Worm (Caenorhabditis elegans) whole organism, L1 larva: ENCODE results near the gene EEED8.12.
A peak's percentile ranks its signal among the peaks of the same experiment; 100 is the strongest.

Source experiments
- C04F5.9 ChIP-seq: sonication (generic microtip); optimal IDR thresholded peaks from 2 replicates; lab custom pipeline; 2016; ENCODE audit warnings: missing genetic modification characterization, missing compliant biosample characterization
- F16B12.6 ChIP-seq: fragments of 150-350 bp; optimal IDR thresholded peaks from 2 replicates; lab custom pipeline; 2014; ENCODE audit warnings: missing biosample characterization, missing genetic modification characterization
- Y116A8C.19 ChIP-seq: sonication (generic microtip); optimal IDR thresholded peaks from 2 replicates; lab custom pipeline; 2016; ENCODE audit warnings: missing compliant biosample characterization, missing genetic modification characterization, borderline replicate concordance
- alr-1 ChIP-seq: fragments of 200-800 bp; sonication (Bioruptor generic); optimal IDR thresholded peaks from 2 replicates; lab custom pipeline; 2018; ENCODE audit warnings: borderline replicate concordance, mild to moderate bottlenecking, missing genetic modification characterization, missing compliant biosample characterization
- ama-1 ChIP-seq: fragments of 150-350 bp; optimal IDR thresholded peaks from 2 replicates; lab custom pipeline; 2014
- blmp-1 ChIP-seq: fragments of 150-350 bp; optimal IDR thresholded peaks from 2 replicates; lab custom pipeline; 2014; ENCODE audit warnings: missing biosample characterization, missing genetic modification characterization
- ceh-82 ChIP-seq, 3 experiments: fragments of 150-350 bp in 1 of 3; sonication (generic microtip) in 2 of 3; optimal IDR thresholded peaks; 2 replicates each; lab custom pipeline; 2014 to 2017; ENCODE audit warnings: missing biosample characterization in 3 of 3, missing genetic modification characterization in 3 of 3
- ces-1 ChIP-seq: fragments of 150-350 bp; optimal IDR thresholded peaks from 2 replicates; lab custom pipeline; 2014; ENCODE audit warnings: missing biosample characterization, missing genetic modification reagents, missing genetic modification characterization
- dpl-1 ChIP-seq, 3 experiments: fragments of 150-350 bp in 2 of 3; sonication (generic microtip) in 1 of 3; optimal IDR thresholded peaks; 2 replicates each; lab custom pipeline; 2014 to 2017; ENCODE audit warnings: missing biosample characterization in 3 of 3, missing genetic modification characterization in 3 of 3, missing genetic modification reagents in 3 of 3
- dsc-1 ChIP-seq: sonication (generic microtip); optimal IDR thresholded peaks from 2 replicates; lab custom pipeline; 2016; ENCODE audit warnings: mild to moderate bottlenecking, missing genetic modification characterization, missing compliant biosample characterization
- elt-2 ChIP-seq: sonication (generic microtip); optimal IDR thresholded peaks from 2 replicates; lab custom pipeline; 2016; ENCODE audit warnings: missing genetic modification characterization, mild to moderate bottlenecking, inconsistent platforms, missing compliant biosample characterization, missing genetic modification reagents
- fkh-10 ChIP-seq: sonication (generic microtip); optimal IDR thresholded peaks from 2 replicates; lab custom pipeline; 2017; ENCODE audit warnings: missing biosample characterization, missing genetic modification reagents, missing genetic modification characterization
- grh-1 ChIP-seq: fragments of 200-800 bp; sonication (Bioruptor generic); IDR thresholded peaks from 2 replicates; pipeline ENCODE4 v1.3.6; 2022; ENCODE audit warnings: missing genetic modification reagents, missing genetic modification characterization, missing compliant biosample characterization
- hlh-17 ChIP-seq: fragments of 200-800 bp; sonication (Bioruptor generic); optimal IDR thresholded peaks from 2 replicates; lab custom pipeline; 2018; ENCODE audit warnings: missing genetic modification characterization, mild to moderate bottlenecking, missing compliant biosample characterization, moderate library complexity, borderline replicate concordance
- hpl-2 ChIP-seq: fragments of 150-350 bp; optimal IDR thresholded peaks from 2 replicates; lab custom pipeline; 2014; ENCODE audit warnings: missing biosample characterization, missing genetic modification reagents, missing genetic modification characterization
- irx-1 ChIP-seq: sonication (generic microtip); optimal IDR thresholded peaks from 2 replicates; lab custom pipeline; 2016; ENCODE audit warnings: missing genetic modification characterization, missing compliant biosample characterization
- isw-1 ChIP-seq: fragments of 200-800 bp; sonication (Bioruptor generic); IDR thresholded peaks from 2 replicates; pipeline ENCODE4 v1.3.6; 2022; ENCODE audit warnings: missing genetic modification characterization, missing compliant biosample characterization
- lin-13 ChIP-seq: fragments of 150-350 bp; optimal IDR thresholded peaks from 2 replicates; lab custom pipeline; 2014; ENCODE audit warnings: missing biosample characterization, missing genetic modification reagents, missing genetic modification characterization
- lin-14 ChIP-seq: fragments of 200-800 bp; sonication (Bioruptor generic); optimal IDR thresholded peaks from 2 replicates; lab custom pipeline; 2018; ENCODE audit warnings: mild to moderate bottlenecking, missing genetic modification characterization, moderate library complexity, missing compliant biosample characterization
- lin-15B ChIP-seq: fragments of 150-350 bp; sonication (generic microtip); optimal IDR thresholded peaks from 3 replicates; lab custom pipeline; 2014; ENCODE audit warnings: missing biosample characterization, missing genetic modification characterization
- lin-35 ChIP-seq, 2 experiments: fragments of 150-350 bp; optimal IDR thresholded peaks; 2 replicates each; lab custom pipeline; 2014; ENCODE audit warnings: missing biosample characterization in 2 of 2, missing genetic modification characterization in 2 of 2, missing genetic modification reagents in 2 of 2
- lin-39 ChIP-seq: fragments of 150-350 bp; optimal IDR thresholded peaks from 2 replicates; lab custom pipeline; 2014; ENCODE audit warnings: missing biosample characterization, missing genetic modification reagents, missing genetic modification characterization
- lir-3 ChIP-seq: sonication (generic microtip); optimal IDR thresholded peaks from 2 replicates; lab custom pipeline; 2016; ENCODE audit warnings: mild to moderate bottlenecking, missing genetic modification characterization, moderate library complexity, missing compliant biosample characterization; ENCODE audit not compliant: poor library complexity
- mep-1 ChIP-seq: fragments of 150-350 bp; optimal IDR thresholded peaks from 2 replicates; lab custom pipeline; 2014; ENCODE audit warnings: missing biosample characterization, missing genetic modification characterization
- nhr-12 ChIP-seq: sonication (generic microtip); optimal IDR thresholded peaks from 2 replicates; lab custom pipeline; 2017; ENCODE audit warnings: missing biosample characterization, missing genetic modification characterization
- nhr-237 ChIP-seq: fragments of 150-350 bp; optimal IDR thresholded peaks from 2 replicates; lab custom pipeline; 2014; ENCODE audit warnings: missing biosample characterization, missing genetic modification characterization
- nhr-47 ChIP-seq: sonication (generic microtip); optimal IDR thresholded peaks from 2 replicates; lab custom pipeline; 2016; ENCODE audit warnings: mild to moderate bottlenecking, missing genetic modification characterization, moderate library complexity, missing compliant biosample characterization
- nhr-71 ChIP-seq: sonication (generic microtip); optimal IDR thresholded peaks from 2 replicates; lab custom pipeline; 2016; ENCODE audit warnings: mild to moderate bottlenecking, missing genetic modification characterization, moderate library complexity, missing compliant biosample characterization
- nhr-76 ChIP-seq: sonication (generic microtip); optimal IDR thresholded peaks from 2 replicates; lab custom pipeline; 2017; ENCODE audit warnings: missing biosample characterization, missing genetic modification characterization
- nhr-84 ChIP-seq: sonication (generic microtip); optimal IDR thresholded peaks from 2 replicates; lab custom pipeline; 2017; ENCODE audit warnings: missing biosample characterization, missing genetic modification characterization
- nhr-90 ChIP-seq: sonication (generic microtip); optimal IDR thresholded peaks from 2 replicates; lab custom pipeline; 2016; ENCODE audit warnings: mild to moderate bottlenecking, missing genetic modification characterization, missing compliant biosample characterization; ENCODE audit not compliant: poor library complexity
- pag-3 ChIP-seq: sonication (generic microtip); optimal IDR thresholded peaks from 2 replicates; lab custom pipeline; 2017; ENCODE audit warnings: missing genetic modification characterization, mild to moderate bottlenecking, missing compliant biosample characterization, antibody characterized with exemption, borderline replicate concordance; ENCODE audit not compliant: insufficient read depth
- pqm-1 ChIP-seq: sonication (generic microtip); optimal IDR thresholded peaks from 3 replicates; lab custom pipeline; 2017; ENCODE audit warnings: missing biosample characterization, missing genetic modification characterization
- snpc-4 ChIP-seq: fragments of 150-350 bp; optimal IDR thresholded peaks from 2 replicates; lab custom pipeline; 2014; ENCODE audit warnings: missing biosample characterization, missing genetic modification characterization
- tbx-2 ChIP-seq: sonication (generic microtip); optimal IDR thresholded peaks from 2 replicates; lab custom pipeline; 2016; ENCODE audit warnings: missing genetic modification characterization, missing compliant biosample characterization
- tlp-1 ChIP-seq: fragments of 150-350 bp; optimal IDR thresholded peaks from 2 replicates; lab custom pipeline; 2014; ENCODE audit warnings: missing biosample characterization, missing genetic modification characterization
- unc-130 ChIP-seq: fragments of 150-350 bp; optimal IDR thresholded peaks from 2 replicates; lab custom pipeline; 2017; ENCODE audit warnings: missing biosample characterization, missing genetic modification characterization, inconsistent platforms
- unc-62 ChIP-seq: fragments of 150-350 bp; optimal IDR thresholded peaks from 2 replicates; lab custom pipeline; 2014; ENCODE audit warnings: missing biosample characterization, missing genetic modification reagents, missing genetic modification characterization
- unc-98 ChIP-seq: fragments of 200-800 bp; sonication (Bioruptor generic); IDR thresholded peaks from 2 replicates; pipeline ENCODE4 v1.3.6; 2022; ENCODE audit warnings: missing genetic modification characterization, missing compliant biosample characterization
- zag-1 ChIP-seq: fragments of 150-350 bp; optimal IDR thresholded peaks from 2 replicates; lab custom pipeline; 2014; ENCODE audit warnings: missing biosample characterization, missing genetic modification characterization
- ztf-11 ChIP-seq, 2 experiments: sonication (generic microtip); optimal IDR thresholded peaks; 2 replicates each; lab custom pipeline; 2016 to 2017; ENCODE audit warnings: missing genetic modification characterization in 2 of 2, missing biosample characterization in 1 of 2, missing compliant biosample characterization in 1 of 2
- ztf-4 ChIP-seq: fragments of 150-350 bp; optimal IDR thresholded peaks from 2 replicates; lab custom pipeline; 2014; ENCODE audit warnings: missing biosample characterization, missing genetic modification characterization

Gene EEED8.12

DNA sequence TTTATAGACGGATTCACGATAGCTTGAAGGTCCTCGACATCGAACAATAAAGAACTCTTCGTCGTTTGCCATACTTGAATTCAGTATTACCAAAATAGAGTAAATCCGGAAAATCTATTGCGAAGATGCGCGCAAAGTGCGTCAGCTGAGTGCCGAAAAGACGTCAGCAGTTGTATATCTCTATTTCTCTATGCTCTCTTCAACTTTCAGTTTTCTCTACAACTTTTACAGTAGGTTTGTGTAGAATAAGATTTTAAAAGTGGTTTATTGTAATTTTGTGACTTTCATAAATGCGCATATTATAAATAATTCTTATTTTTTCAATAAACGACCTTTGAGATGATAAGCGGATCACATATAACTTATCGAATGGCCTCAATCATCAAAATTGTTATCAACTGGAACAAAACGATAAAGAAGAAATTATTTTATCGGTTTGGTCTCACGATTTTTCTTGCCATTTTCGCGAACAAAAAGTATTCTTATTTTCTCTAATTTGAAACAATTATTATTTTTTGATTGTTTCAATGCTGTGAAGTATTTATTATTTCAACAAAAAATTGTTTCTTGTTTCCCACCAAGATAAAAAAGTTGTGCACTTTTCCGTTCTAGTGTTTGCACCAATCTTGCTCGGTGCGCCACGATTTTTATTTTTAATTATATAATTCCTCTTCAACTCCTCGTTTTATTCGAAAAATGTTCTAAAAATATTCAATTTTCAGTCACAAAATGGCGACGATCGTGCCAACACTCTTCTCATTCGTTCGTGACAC lies 35.4 kb downstream of the EEED8.12 start, which contains the start of the genes agt-2 and F09E5.3 (continued):
- TF ChIP-seq ceh-82 (tag; optimal IDR thresholded peaks at IDR 0.05; lab: Kevin White, UChicago) (peak; percentile 92 to 95 (median 93)), tlp-1 (tag; lab: Kevin White, UChicago) (no peak), nhr-90 (peak; percentile 91), lin-13 (GFP tag; lab: Kevin White, UChicago) (peak; percentile 88), dsc-1 (tag; lab: Kevin White, UChicago) (peak; percentile 95), lin-35 (GFP tag; optimal IDR thresholded peaks at IDR 0.05; lab: Kevin White, UChicago) (peak; percentile 93), lin-15B (peak; percentile 82), nhr-237 (tag; lab: Kevin White, UChicago) (peak; percentile 75), ama-1 (lab: Kevin White, UChicago) (peak; percentile 86), hpl-2 (GFP tag; lab: Kevin White, UChicago) (peak; percentile 63), nhr-71 (tag; lab: Kevin White, UChicago) (peak; percentile 97), nhr-84 (tag; lab: Kevin White, UChicago) (no peak), mep-1 (peak; percentile 98), grh-1 (GFP tag; lab: Robert Waterston, UW) (peak; percentile 87), ztf-11 (tag; optimal IDR thresholded peaks at IDR 0.05; lab: Kevin White, UChicago) (peak in 1 of 2 experiments; percentile 81), Y116A8C.19 (tag; lab: Kevin White, UChicago) (no peak), fkh-10 (GFP tag; lab: Kevin White, UChicago) (peak; percentile 71), nhr-47 (peak; percentile 96), elt-2 (tag; lab: Kevin White, UChicago) (peak; percentile 82), snpc-4 (tag; lab: Kevin White, UChicago) (peak; percentile 89), ces-1 (GFP tag; lab: Kevin White, UChicago) (no peak), F16B12.6 (peak; percentile 76), unc-98 (no peak), dpl-1 (GFP tag; optimal IDR thresholded peaks at IDR 0.05; lab: Kevin White, UChicago) (peak; percentile 88 to 91 (median 90)), lir-3 (tag; lab: Kevin White, UChicago) (peak; percentile 87), irx-1 (tag; lab: Kevin White, UChicago) (peak; percentile 91), ztf-4 (peak; percentile 91), unc-130 (peak; percentile 95), alr-1 (tag; lab: Kevin White, UChicago) (no peak), hlh-17 (GFP tag; lab: Kevin White, UChicago) (no peak), pqm-1 (no peak), pag-3 (tag; lab: Kevin White, UChicago) (no peak), nhr-76 (tag; lab: Kevin White, UChicago) (no peak), nhr-12 (tag; lab: Kevin White, UChicago) (no peak), lin-39 (tag; lab: Kevin White, UChicago) (peak; percentile 94), lin-14 (GFP tag; lab: Kevin White, UChicago) (peak; percentile 96), C04F5.9 (tag; lab: Kevin White, UChicago) (peak; percentile 81), tbx-2 (peak; percentile 94), zag-1 (peak; percentile 26), isw-1 (peak; percentile 86), unc-62 (GFP tag; lab: Kevin White, UChicago) (no peak), blmp-1 (tag; lab: Kevin White, UChicago) (peak; percentile 81)
